Fruit fly (Drosophila melanogaster) whole organism, embryonic: ENCODE results near the gene CG31068.
A peak's percentile ranks its signal among the peaks of the same experiment; 100 is the strongest.

Source experiments
- Aef1 ChIP-seq: fragments of 200-800 bp; sonication (Bioruptor generic); IDR thresholded peaks from 3 replicates; pipeline ENCODE4 v1.3.6; 2022; ENCODE audit warnings: missing biosample characterization, missing genetic modification characterization
- BEAF-32 ChIP-seq: fragments of 200-800 bp; sonication (Bioruptor generic); optimal IDR thresholded peaks from 3 replicates; lab custom pipeline; 2017; ENCODE audit warnings: missing biosample characterization, missing genetic modification characterization, mild to moderate bottlenecking, moderate library complexity, missing genetic modification reagents
- Blimp-1 ChIP-seq: fragments of 200-800 bp; sonication (Bioruptor generic); optimal IDR thresholded peaks from 3 replicates; lab custom pipeline; 2018; ENCODE audit warnings: missing biosample characterization, missing genetic modification characterization, mild to moderate bottlenecking, moderate library complexity, missing genetic modification reagents
- CG10321 ChIP-seq: fragments of 200-800 bp; sonication (Bioruptor generic); IDR thresholded peaks from 2 replicates; pipeline ENCODE4 v1.3.6; 2022; ENCODE audit warnings: missing biosample characterization, missing genetic modification characterization
- CG10979 ChIP-seq: fragments of 200-800 bp; sonication (Bioruptor generic); optimal IDR thresholded peaks from 2 replicates; lab custom pipeline; 2018; ENCODE audit warnings: missing biosample characterization, mild to moderate bottlenecking, missing genetic modification characterization, moderate library complexity
- CG11723 ChIP-seq: fragments of 200-800 bp; sonication (Bioruptor generic); optimal IDR thresholded peaks from 2 replicates; lab custom pipeline; 2017; ENCODE audit warnings: missing biosample characterization, mild to moderate bottlenecking, missing genetic modification characterization
- CG12104 ChIP-seq: fragments of 200-800 bp; sonication (Bioruptor generic); optimal IDR thresholded peaks from 3 replicates; lab custom pipeline; 2016; ENCODE audit warnings: missing biosample characterization, missing genetic modification characterization
- CG12659 ChIP-seq: fragments of 200-800 bp; sonication (Bioruptor generic); optimal IDR thresholded peaks from 3 replicates; lab custom pipeline; 2017; ENCODE audit warnings: mild to moderate bottlenecking, missing biosample characterization, missing genetic modification reagents, missing genetic modification characterization
- CG12942 ChIP-seq: fragments of 200-800 bp; sonication (Bioruptor generic); optimal IDR thresholded peaks from 3 replicates; lab custom pipeline; 2016; ENCODE audit warnings: missing biosample characterization, missing genetic modification characterization
- CG13287 ChIP-seq: fragments of 200-800 bp; sonication (Bioruptor generic); IDR thresholded peaks from 2 replicates; pipeline ENCODE4 v1.3.6; 2022; ENCODE audit warnings: missing biosample characterization, missing genetic modification characterization; ENCODE audit not compliant: partially characterized antibody
- CG14965 ChIP-seq: fragments of 200-800 bp; sonication (Bioruptor generic); optimal IDR thresholded peaks from 2 replicates; lab custom pipeline; 2016; ENCODE audit warnings: missing biosample characterization, missing genetic modification characterization, borderline replicate concordance
- CG15011 ChIP-seq: fragments of 200-800 bp; sonication (Bioruptor generic); optimal IDR thresholded peaks from 3 replicates; lab custom pipeline; 2018; ENCODE audit warnings: missing biosample characterization, mild to moderate bottlenecking, missing genetic modification characterization
- CG15514 ChIP-seq: fragments of 200-800 bp; sonication (Bioruptor generic); optimal IDR thresholded peaks from 3 replicates; lab custom pipeline; 2017; ENCODE audit warnings: missing biosample characterization, missing genetic modification characterization, mild to moderate bottlenecking, moderate library complexity, missing genetic modification reagents
- CG16815 ChIP-seq: fragments of 200-800 bp; sonication (Bioruptor generic); optimal IDR thresholded peaks from 3 replicates; lab custom pipeline; 2017; ENCODE audit warnings: missing biosample characterization, mild to moderate bottlenecking, missing genetic modification characterization
- CG2875 ChIP-seq: fragments of 200-800 bp; sonication (Bioruptor generic); optimal IDR thresholded peaks from 2 replicates; lab custom pipeline; 2017; ENCODE audit warnings: missing biosample characterization, mild to moderate bottlenecking, missing genetic modification characterization, missing genetic modification reagents
- CG3163 ChIP-seq: fragments of 200-800 bp; sonication (Bioruptor generic); optimal IDR thresholded peaks from 3 replicates; lab custom pipeline; 2016; ENCODE audit warnings: missing biosample characterization, missing genetic modification characterization
- CG34376 ChIP-seq: fragments of 200-800 bp; sonication (Bioruptor generic); optimal IDR thresholded peaks from 2 replicates; lab custom pipeline; 2018; ENCODE audit warnings: missing biosample characterization, mild to moderate bottlenecking, missing genetic modification characterization
- CG42726 ChIP-seq: fragments of 200-800 bp; sonication (Bioruptor generic); IDR thresholded peaks from 2 replicates; pipeline ENCODE4 v1.3.6; 2022; ENCODE audit warnings: missing biosample characterization, missing genetic modification characterization; ENCODE audit not compliant: partially characterized antibody
- CG4404 ChIP-seq: fragments of 200-800 bp; sonication (Bioruptor generic); IDR thresholded peaks from 2 replicates; pipeline ENCODE4 v1.3.6; 2022; ENCODE audit warnings: missing biosample characterization, missing genetic modification characterization
- CG6791 ChIP-seq: fragments of 200-800 bp; sonication (Bioruptor generic); IDR thresholded peaks from 3 replicates; pipeline ENCODE4 v1.3.6; 2022; ENCODE audit warnings: missing biosample characterization, missing genetic modification characterization; ENCODE audit not compliant: partially characterized antibody
- CG7357 ChIP-seq: fragments of 200-800 bp; sonication (Bioruptor generic); IDR thresholded peaks from 3 replicates; pipeline ENCODE4 v1.3.6; 2022; ENCODE audit warnings: missing biosample characterization, missing genetic modification characterization
- CG7372 ChIP-seq: fragments of 200-800 bp; sonication (Bioruptor generic); IDR thresholded peaks from 2 replicates; pipeline ENCODE4 v1.3.6; 2022; ENCODE audit warnings: missing biosample characterization, missing genetic modification characterization
- D19B ChIP-seq: fragments of 200-800 bp; sonication (Bioruptor generic); optimal IDR thresholded peaks from 2 replicates; lab custom pipeline; 2017; ENCODE audit warnings: missing biosample characterization, mild to moderate bottlenecking, missing genetic modification characterization
- H2.0 ChIP-seq: fragments of 200-800 bp; sonication (Bioruptor generic); IDR thresholded peaks from 2 replicates; pipeline ENCODE4 v1.3.6; 2022; ENCODE audit warnings: missing biosample characterization, missing genetic modification characterization
- HmgZ ChIP-seq: fragments of 200-800 bp; sonication (Bioruptor generic); optimal IDR thresholded peaks from 2 replicates; lab custom pipeline; 2018; ENCODE audit warnings: missing biosample characterization, mild to moderate bottlenecking, missing genetic modification characterization
- Lpt ChIP-seq: fragments of >200 bp; optimal IDR thresholded peaks from 2 replicates; lab custom pipeline; 2018; ENCODE audit warnings: missing biosample characterization, missing genetic modification characterization
- Mrtf ChIP-seq: fragments of 200-800 bp; sonication (Bioruptor generic); IDR thresholded peaks from 3 replicates; pipeline ENCODE4 v1.3.6; 2022; ENCODE audit warnings: missing biosample characterization, missing genetic modification characterization
- Sry-β ChIP-seq: fragments of 200-800 bp; sonication (Bioruptor generic); optimal IDR thresholded peaks from 2 replicates; lab custom pipeline; 2018; ENCODE audit warnings: missing biosample characterization, mild to moderate bottlenecking, missing genetic modification characterization, moderate library complexity
- Ssrp ChIP-seq: fragments of 200-800 bp; sonication (Bioruptor generic); optimal IDR thresholded peaks from 2 replicates; lab custom pipeline; 2018; ENCODE audit warnings: missing biosample characterization, mild to moderate bottlenecking, missing genetic modification characterization, moderate library complexity
- Xbp1 ChIP-seq: fragments of 200-800 bp; sonication (Bioruptor generic); optimal IDR thresholded peaks from 3 replicates; lab custom pipeline; 2016; ENCODE audit warnings: missing biosample characterization, mild to moderate bottlenecking, missing genetic modification characterization
- ap ChIP-seq: fragments of 200-800 bp; sonication (Bioruptor generic); IDR thresholded peaks from 2 replicates; pipeline ENCODE4 v1.3.6; 2022; ENCODE audit warnings: missing biosample characterization, missing genetic modification characterization
- chif ChIP-seq, 2 experiments: fragments of 200-800 bp; sonication (Bioruptor generic); optimal IDR thresholded peaks; 3 replicates each; lab custom pipeline; 2016; ENCODE audit warnings: missing biosample characterization in 2 of 2, missing genetic modification characterization in 2 of 2
- emc ChIP-seq: fragments of 200-800 bp; sonication (Bioruptor generic); optimal IDR thresholded peaks from 2 replicates; lab custom pipeline; 2016; ENCODE audit warnings: missing biosample characterization, missing genetic modification characterization
- ftz-f1 ChIP-seq: fragments of 200-800 bp; sonication (Bioruptor generic); optimal IDR thresholded peaks from 2 replicates; lab custom pipeline; 2016; ENCODE audit warnings: missing biosample characterization, missing genetic modification characterization
- h ChIP-seq: fragments of >200 bp; optimal IDR thresholded peaks from 2 replicates; lab custom pipeline; 2017
- hbn ChIP-seq: fragments of 200-800 bp; sonication (Bioruptor generic); IDR thresholded peaks from 2 replicates; pipeline ENCODE4 v1.3.6; 2022; ENCODE audit warnings: missing biosample characterization, missing genetic modification characterization; ENCODE audit not compliant: partially characterized antibody
- her ChIP-seq: fragments of 200-800 bp; sonication (Bioruptor generic); optimal IDR thresholded peaks from 2 replicates; lab custom pipeline; 2016; ENCODE audit warnings: missing biosample characterization, missing genetic modification characterization
- kay ChIP-seq: fragments of 200-800 bp; sonication (Bioruptor generic); optimal IDR thresholded peaks from 2 replicates; lab custom pipeline; 2016; ENCODE audit warnings: missing biosample characterization, missing genetic modification characterization
- mam ChIP-seq: fragments of 200-800 bp; sonication (Bioruptor generic); optimal IDR thresholded peaks from 3 replicates; lab custom pipeline; 2016; ENCODE audit warnings: missing biosample characterization, missing genetic modification characterization
- nom ChIP-seq: fragments of 200-800 bp; sonication (Bioruptor generic); optimal IDR thresholded peaks from 2 replicates; lab custom pipeline; 2017; ENCODE audit warnings: missing biosample characterization, missing genetic modification characterization, mild to moderate bottlenecking, moderate library complexity, missing genetic modification reagents
- onecut ChIP-seq: fragments of 200-800 bp; sonication (Bioruptor generic); IDR thresholded peaks from 2 replicates; pipeline ENCODE4 v1.3.6; 2022; ENCODE audit warnings: missing biosample characterization, missing genetic modification characterization
- prd ChIP-seq, 3 experiments: fragments of >200 bp in 2 of 3; fragments of 200-800 bp in 1 of 3; sonication (Bioruptor generic) in 1 of 3; optimal IDR thresholded peaks in 2 of 3; IDR thresholded peaks in 1 of 3; 2 replicates in 2 of 3; 3 replicates in 1 of 3; pipeline versions ENCODE4 v1.3.6 to Lab custom; 2017 to 2022; ENCODE audit warnings: missing biosample characterization in 1 of 3, missing genetic modification characterization in 1 of 3
- pros ChIP-seq: fragments of 200-800 bp; sonication (Bioruptor generic); optimal IDR thresholded peaks from 3 replicates; lab custom pipeline; 2019; ENCODE audit warnings: missing biosample characterization, mild to moderate bottlenecking, missing genetic modification characterization, moderate library complexity
- psq ChIP-seq: fragments of 200-800 bp; sonication (Bioruptor generic); optimal IDR thresholded peaks from 2 replicates; lab custom pipeline; 2017; ENCODE audit warnings: missing biosample characterization, missing genetic modification characterization
- repo ChIP-seq: fragments of 200-800 bp; sonication (Bioruptor generic); optimal IDR thresholded peaks from 2 replicates; lab custom pipeline; 2016; ENCODE audit warnings: missing biosample characterization, missing genetic modification characterization
- sc ChIP-seq, 3 experiments: fragments of >200 bp in 2 of 3; fragments of 200-800 bp in 1 of 3; sonication (Bioruptor generic) in 1 of 3; optimal IDR thresholded peaks; 2 replicates in 2 of 3; 3 replicates in 1 of 3; lab custom pipeline; 2017; ENCODE audit warnings: mild to moderate bottlenecking in 1 of 3, missing biosample characterization in 1 of 3, missing genetic modification characterization in 1 of 3, missing genetic modification reagents in 1 of 3
- usp ChIP-seq: fragments of >200 bp; optimal IDR thresholded peaks from 2 replicates; lab custom pipeline; 2017; ENCODE audit warnings: missing biosample characterization, missing genetic modification characterization
- vnd ChIP-seq: fragments of 200-800 bp; sonication (Bioruptor generic); IDR thresholded peaks from 3 replicates; pipeline ENCODE4 v1.3.6; 2022; ENCODE audit warnings: missing biosample characterization, missing genetic modification characterization; ENCODE audit not compliant: partially characterized antibody
- zfh2 ChIP-seq: fragments of 200-800 bp; sonication (Bioruptor generic); optimal IDR thresholded peaks from 2 replicates; lab custom pipeline; 2016; ENCODE audit warnings: missing biosample characterization, missing genetic modification characterization

Gene CG31068

dm6 chr3R:27282286-27282685 lies 48.8 kb downstream of the CG31068 start, which contains the start of gene mrt (continued):
- TF ChIP-seq chif (GFP tag; optimal IDR thresholded peaks at IDR 0.05; lab: Kevin White, UChicago), result peak; percentile 36 to 37
- no peak for TF ChIP-seq Sry-β (GFP tag; lab: Kevin White, UChicago)
- no peak for TF ChIP-seq emc (GFP tag; lab: Kevin White, UChicago)
- TF ChIP-seq CG7357, result peak; percentile 43; the same call in 1 of the 3 replicates
- TF ChIP-seq CG12104 (GFP tag; lab: Kevin White, UChicago), result peak; percentile 36
- TF ChIP-seq sc (optimal IDR thresholded peaks at IDR 0.05; lab: Kevin White, UChicago), result no peak
- no peak for TF ChIP-seq sc (GFP tag; optimal IDR thresholded peaks at IDR 0.05; lab: Kevin White, UChicago)
- peak; percentile 50 for TF ChIP-seq CG3163 (GFP tag; lab: Kevin White, UChicago)
- peak; percentile 35 for TF ChIP-seq HmgZ
- no peak; the same call in 1 of the 2 replicates for TF ChIP-seq onecut (GFP tag; lab: Robert Waterston, UW)
- no peak for TF ChIP-seq CG4404 (GFP tag; lab: Robert Waterston, UW)
- TF ChIP-seq Mrtf (GFP tag; lab: Robert Waterston, UW), result peak; percentile 19; the same call in 1 of the 3 replicates
- TF ChIP-seq CG6791, result 0 out of 3 replicates have a peak, but pooled peaks have one; percentile 27
- peak; percentile 65 for TF ChIP-seq CG12659
- no peak for TF ChIP-seq CG14965 (GFP tag; lab: Kevin White, UChicago)
- no peak for TF ChIP-seq usp (GFP tag; lab: Kevin White, UChicago)
- TF ChIP-seq mam (GFP tag; lab: Kevin White, UChicago), result peak; percentile 66
- no peak for TF ChIP-seq hbn (GFP tag; lab: Robert Waterston, UW)
- no peak for TF ChIP-seq BEAF-32 (GFP tag; lab: Kevin White, UChicago)
- no peak for TF ChIP-seq nom (GFP tag; lab: Kevin White, UChicago)
- TF ChIP-seq CG10979 (tag; lab: Kevin White, UChicago), result peak; percentile 23
- TF ChIP-seq CG15514, result peak; percentile 49
- TF ChIP-seq ftz-f1, result no peak
- no peak for TF ChIP-seq CG10321 (GFP tag; lab: Robert Waterston, UW)
- peak; percentile 15 for TF ChIP-seq CG11723 (GFP tag; lab: Kevin White, UChicago)
- peak; percentile 34; the same call in 1 of the 3 replicates for TF ChIP-seq Aef1
- no peak for TF ChIP-seq vnd (GFP tag; lab: Robert Waterston, UW)
- TF ChIP-seq CG12942, result peak; percentile 21
- TF ChIP-seq CG42726 (GFP tag; lab: Robert Waterston, UW), result no peak
- peak; percentile 45 for TF ChIP-seq Xbp1 (GFP tag; lab: Kevin White, UChicago)
- no peak for TF ChIP-seq ap (GFP tag; lab: Robert Waterston, UW)
- no peak for TF ChIP-seq CG13287 (GFP tag; lab: Robert Waterston, UW)
- no peak for TF ChIP-seq h (lab: Kevin White, UChicago)
- peak; percentile 60 for TF ChIP-seq D19B (GFP tag; lab: Kevin White, UChicago)
- peak; percentile 7 for TF ChIP-seq repo
- peak; percentile 52 for TF ChIP-seq CG16815 (GFP tag; lab: Kevin White, UChicago)
- TF ChIP-seq Ssrp (tag; lab: Kevin White, UChicago), result peak; percentile 45
- no peak for TF ChIP-seq pros (GFP tag; lab: Kevin White, UChicago)
- peak; percentile 73 for TF ChIP-seq zfh2 (GFP tag; lab: Kevin White, UChicago)
- TF ChIP-seq CG2875 (GFP tag; lab: Kevin White, UChicago), result no peak
- TF ChIP-seq Blimp-1, result peak; percentile 11
- 0 out of 2 replicates have a peak, but pooled peaks have one; percentile 46 for TF ChIP-seq CG7372 (GFP tag; lab: Robert Waterston, UW)
- TF ChIP-seq prd (optimal IDR thresholded peaks at IDR 0.05; lab: Kevin White, UChicago), result no peak
- peak; percentile 42; the same call in 2 of the 3 replicates for TF ChIP-seq prd (GFP tag; IDR thresholded peaks at IDR 0.05; lab: Robert Waterston, UW)
- TF ChIP-seq kay (GFP tag; lab: Kevin White, UChicago), result no peak
- peak; percentile 49 for TF ChIP-seq CG15011
- peak; percentile 21 for TF ChIP-seq psq
- TF ChIP-seq H2.0 (GFP tag; lab: Robert Waterston, UW), result no peak
- no peak for TF ChIP-seq Lpt (GFP tag; lab: Kevin White, UChicago)
- peak; percentile 61 for TF ChIP-seq her (GFP tag; lab: Kevin White, UChicago)
- peak; percentile 53 for TF ChIP-seq CG34376
